Worm (Caenorhabditis elegans): ENCODE data around the gene grd-14.

ce11 chrX:8475142-8475541 lies 24.7 kb upstream of the grd-14 start:
- TF ChIP-seq rbr-2 (tag; optimal IDR thresholded peaks at IDR 0.05) (peak; percentile 28), ama-1 (optimal IDR thresholded peaks at IDR 0.05) (no peak)
